Fruit fly (Drosophila melanogaster) whole organism, embryonic: ENCODE measurements around the gene CG34138.

Experiments used
- Bteb2 ChIP-seq: fragments of 200-800 bp; sonication (Bioruptor generic); optimal IDR thresholded peaks from 2 replicates; lab custom pipeline; 2016; ENCODE audit warnings: missing biosample characterization, missing genetic modification characterization
- CG10209 ChIP-seq: fragments of 200-800 bp; sonication (Bioruptor generic); optimal IDR thresholded peaks from 3 replicates; lab custom pipeline; 2017; ENCODE audit warnings: missing biosample characterization, mild to moderate bottlenecking, missing genetic modification characterization, missing genetic modification reagents
- CG10321 ChIP-seq: fragments of 200-800 bp; sonication (Bioruptor generic); IDR thresholded peaks from 2 replicates; pipeline ENCODE4 v1.3.6; 2022; ENCODE audit warnings: missing biosample characterization, missing genetic modification characterization
- CG10565 ChIP-seq: fragments of 200-800 bp; sonication (Bioruptor generic); optimal IDR thresholded peaks from 3 replicates; lab custom pipeline; 2016; ENCODE audit warnings: missing biosample characterization, mild to moderate bottlenecking, missing genetic modification characterization
- CG10959 ChIP-seq: fragments of 200-800 bp; sonication (Bioruptor generic); IDR thresholded peaks from 2 replicates; pipeline ENCODE4 v1.3.6; 2022; ENCODE audit warnings: missing biosample characterization, missing genetic modification characterization
- CG12769 ChIP-seq: fragments of 200-800 bp; sonication (Bioruptor generic); optimal IDR thresholded peaks from 2 replicates; lab custom pipeline; 2019; ENCODE audit warnings: missing biosample characterization, mild to moderate bottlenecking, missing genetic modification characterization, moderate library complexity
- CG14965 ChIP-seq: fragments of 200-800 bp; sonication (Bioruptor generic); optimal IDR thresholded peaks from 2 replicates; lab custom pipeline; 2016; ENCODE audit warnings: missing biosample characterization, missing genetic modification characterization, borderline replicate concordance
- CG15011 ChIP-seq: fragments of 200-800 bp; sonication (Bioruptor generic); optimal IDR thresholded peaks from 3 replicates; lab custom pipeline; 2018; ENCODE audit warnings: missing biosample characterization, mild to moderate bottlenecking, missing genetic modification characterization
- CG1647 ChIP-seq: fragments of 200-800 bp; sonication (Bioruptor generic); optimal IDR thresholded peaks from 3 replicates; lab custom pipeline; 2016; ENCODE audit warnings: missing biosample characterization, missing genetic modification characterization
- CG18619 ChIP-seq: fragments of 200-800 bp; sonication (Bioruptor generic); optimal IDR thresholded peaks from 3 replicates; lab custom pipeline; 2017; ENCODE audit warnings: missing biosample characterization, mild to moderate bottlenecking, missing genetic modification characterization
- CG2116 ChIP-seq: fragments of 200-800 bp; sonication (Bioruptor generic); optimal IDR thresholded peaks from 3 replicates; lab custom pipeline; 2018; ENCODE audit warnings: missing biosample characterization, mild to moderate bottlenecking, missing genetic modification characterization
- CG30431 ChIP-seq: fragments of 200-800 bp; sonication (Bioruptor generic); optimal IDR thresholded peaks from 2 replicates; lab custom pipeline; 2017; ENCODE audit warnings: missing biosample characterization, missing genetic modification characterization
- CG31365 ChIP-seq: fragments of 200-800 bp; sonication (Bioruptor generic); optimal IDR thresholded peaks from 2 replicates; lab custom pipeline; 2018; ENCODE audit warnings: missing biosample characterization, mild to moderate bottlenecking, missing genetic modification characterization
- CG32772 ChIP-seq: fragments of 200-800 bp; sonication (Bioruptor generic); IDR thresholded peaks from 2 replicates; pipeline ENCODE4 v1.3.6; 2022; ENCODE audit warnings: missing biosample characterization, missing genetic modification characterization
- CG34422 ChIP-seq: fragments of 200-800 bp; sonication (Bioruptor generic); IDR thresholded peaks from 3 replicates; pipeline ENCODE4 v1.3.6; 2022; ENCODE audit warnings: missing biosample characterization, missing genetic modification characterization
- CG3995 ChIP-seq: fragments of 200-800 bp; sonication (Bioruptor generic); optimal IDR thresholded peaks from 3 replicates; lab custom pipeline; 2016; ENCODE audit warnings: missing biosample characterization, missing genetic modification characterization
- CG4617 ChIP-seq: fragments of 200-800 bp; sonication (Bioruptor generic); optimal IDR thresholded peaks from 3 replicates; lab custom pipeline; 2016; ENCODE audit warnings: missing biosample characterization, missing genetic modification characterization, borderline replicate concordance
- CG8281 ChIP-seq: fragments of 200-800 bp; sonication (Bioruptor generic); optimal IDR thresholded peaks from 2 replicates; lab custom pipeline; 2018; ENCODE audit warnings: missing biosample characterization, mild to moderate bottlenecking, missing genetic modification characterization, moderate library complexity
- CG8765 ChIP-seq: fragments of 200-800 bp; sonication (Bioruptor generic); IDR thresholded peaks from 2 replicates; pipeline ENCODE4 v1.3.6; 2022; ENCODE audit warnings: missing biosample characterization, missing genetic modification characterization
- CG8924 ChIP-seq: fragments of 200-800 bp; optimal IDR thresholded peaks from 3 replicates; lab custom pipeline; 2019; ENCODE audit warnings: missing biosample characterization, mild to moderate bottlenecking, missing genetic modification characterization, moderate library complexity
- D19A ChIP-seq: fragments of 200-800 bp; optimal IDR thresholded peaks from 3 replicates; lab custom pipeline; 2019; ENCODE audit warnings: missing biosample characterization, mild to moderate bottlenecking, missing genetic modification characterization, moderate library complexity
- Doc3 ChIP-seq: fragments of 200-800 bp; sonication (Bioruptor generic); IDR thresholded peaks from 3 replicates; pipeline ENCODE4 v1.3.6; 2022; ENCODE audit warnings: missing biosample characterization, missing genetic modification characterization; ENCODE audit not compliant: partially characterized antibody
- Eip74EF ChIP-seq, 2 experiments: fragments of 200-800 bp in 1 of 2; fragments of >200 bp in 1 of 2; sonication (Bioruptor generic) in 1 of 2; optimal IDR thresholded peaks; 2 replicates each; lab custom pipeline; 2017 to 2019; ENCODE audit warnings: missing biosample characterization in 2 of 2, missing genetic modification characterization in 2 of 2, mild to moderate bottlenecking in 1 of 2, moderate library complexity in 1 of 2
- Fer2 ChIP-seq: fragments of 200-800 bp; sonication (Bioruptor generic); optimal IDR thresholded peaks from 2 replicates; lab custom pipeline; 2018; ENCODE audit warnings: missing biosample characterization, mild to moderate bottlenecking, missing genetic modification characterization, moderate library complexity
- Myb ChIP-seq: fragments of 200-800 bp; sonication (Bioruptor generic); optimal IDR thresholded peaks from 2 replicates; lab custom pipeline; 2016; ENCODE audit warnings: missing biosample characterization, missing genetic modification characterization
- NFAT ChIP-seq: fragments of 200-800 bp; sonication (Bioruptor generic); IDR thresholded peaks from 2 replicates; pipeline ENCODE4 v1.3.6; 2022; ENCODE audit warnings: missing biosample characterization, missing genetic modification characterization
- Nf-YC ChIP-seq: fragments of 200-800 bp; optimal IDR thresholded peaks from 3 replicates; lab custom pipeline; 2019; ENCODE audit warnings: missing biosample characterization, mild to moderate bottlenecking, missing genetic modification characterization, moderate library complexity
- Rfx ChIP-seq: fragments of 200-800 bp; sonication (Bioruptor generic); IDR thresholded peaks from 2 replicates; pipeline ENCODE4 v1.3.6; 2022; ENCODE audit warnings: missing biosample characterization, missing genetic modification characterization
- Scr ChIP-seq: fragments of 200-800 bp; sonication (Bioruptor generic); IDR thresholded peaks from 2 replicates; pipeline ENCODE4 v1.3.6; 2022; ENCODE audit warnings: missing biosample characterization, missing genetic modification characterization; ENCODE audit not compliant: partially characterized antibody
- Sox100B ChIP-seq: fragments of 200-800 bp; sonication (Bioruptor generic); optimal IDR thresholded peaks from 3 replicates; lab custom pipeline; 2018; ENCODE audit warnings: missing biosample characterization, mild to moderate bottlenecking, missing genetic modification characterization
- Trl ChIP-seq, 3 experiments: fragments of >200 bp in 2 of 3; fragments of 200-800 bp in 1 of 3; sonication (Bioruptor generic) in 1 of 3; optimal IDR thresholded peaks; 2 replicates in 1 of 3; 3 replicates in 2 of 3; lab custom pipeline; 2016 to 2017; ENCODE audit warnings: missing biosample characterization in 1 of 3, missing genetic modification characterization in 1 of 3
- abd-A ChIP-seq: fragments of 200-800 bp; sonication (Bioruptor generic); optimal IDR thresholded peaks from 3 replicates; lab custom pipeline; 2019; ENCODE audit warnings: missing biosample characterization, mild to moderate bottlenecking, missing genetic modification characterization, moderate library complexity
- ase ChIP-seq: fragments of 200-800 bp; sonication (Bioruptor generic); IDR thresholded peaks from 3 replicates; pipeline ENCODE4 v1.3.6; 2022; ENCODE audit warnings: missing biosample characterization, missing genetic modification characterization
- ato ChIP-seq: fragments of 200-800 bp; sonication (Bioruptor generic); IDR thresholded peaks from 2 replicates; pipeline ENCODE4 v1.3.6; 2022; ENCODE audit warnings: missing biosample characterization, missing genetic modification characterization; ENCODE audit not compliant: partially characterized antibody
- chn ChIP-seq: fragments of 200-800 bp; sonication (Bioruptor generic); optimal IDR thresholded peaks from 2 replicates; lab custom pipeline; 2016; ENCODE audit warnings: missing biosample characterization, missing genetic modification characterization
- crp ChIP-seq, 2 experiments: fragments of 200-800 bp; sonication (Bioruptor generic); optimal IDR thresholded peaks; 2 replicates in 1 of 2; 3 replicates in 1 of 2; lab custom pipeline; 2017; ENCODE audit warnings: missing biosample characterization in 2 of 2, missing genetic modification characterization in 2 of 2, mild to moderate bottlenecking in 1 of 2, moderate library complexity in 1 of 2
- cwo ChIP-seq: fragments of 200-800 bp; sonication (Bioruptor generic); optimal IDR thresholded peaks from 3 replicates; lab custom pipeline; 2017; ENCODE audit warnings: missing biosample characterization, missing genetic modification characterization, mild to moderate bottlenecking, moderate library complexity, missing genetic modification reagents
- gro ChIP-seq: fragments of 200-800 bp; sonication (Bioruptor generic); optimal IDR thresholded peaks from 2 replicates; lab custom pipeline; 2016; ENCODE audit warnings: missing biosample characterization, missing genetic modification characterization
- gsb ChIP-seq: fragments of 200-800 bp; sonication (Bioruptor generic); IDR thresholded peaks from 2 replicates; pipeline ENCODE4 v1.3.6; 2022; ENCODE audit warnings: missing biosample characterization, missing genetic modification characterization
- lola ChIP-seq, 3 experiments: fragments of >200 bp in 2 of 3; fragments of 200-800 bp in 1 of 3; sonication (Bioruptor generic) in 1 of 3; optimal IDR thresholded peaks; 2 replicates each; lab custom pipeline; 2017 to 2019; ENCODE audit warnings: missing biosample characterization in 3 of 3, missing genetic modification characterization in 3 of 3, mild to moderate bottlenecking in 1 of 3, moderate library complexity in 1 of 3
- nom ChIP-seq: fragments of 200-800 bp; sonication (Bioruptor generic); optimal IDR thresholded peaks from 2 replicates; lab custom pipeline; 2017; ENCODE audit warnings: missing biosample characterization, missing genetic modification characterization, mild to moderate bottlenecking, moderate library complexity, missing genetic modification reagents
- onecut ChIP-seq: fragments of 200-800 bp; sonication (Bioruptor generic); IDR thresholded peaks from 2 replicates; pipeline ENCODE4 v1.3.6; 2022; ENCODE audit warnings: missing biosample characterization, missing genetic modification characterization
- org-1 ChIP-seq: fragments of 200-800 bp; sonication (Bioruptor generic); optimal IDR thresholded peaks from 2 replicates; lab custom pipeline; 2017; ENCODE audit warnings: missing biosample characterization, missing genetic modification characterization
- peb ChIP-seq: fragments of 200-800 bp; sonication (Bioruptor generic); IDR thresholded peaks from 2 replicates; pipeline ENCODE4 v1.3.6; 2022; ENCODE audit warnings: missing biosample characterization, missing genetic modification characterization
- phol ChIP-seq: fragments of 200-800 bp; sonication (Bioruptor generic); optimal IDR thresholded peaks from 3 replicates; lab custom pipeline; 2018; ENCODE audit warnings: missing biosample characterization, mild to moderate bottlenecking, missing genetic modification characterization, moderate library complexity
- pita ChIP-seq: fragments of 200-800 bp; sonication (Bioruptor generic); optimal IDR thresholded peaks from 2 replicates; lab custom pipeline; 2017; ENCODE audit warnings: missing biosample characterization, mild to moderate bottlenecking, missing genetic modification characterization
- pnt ChIP-seq: fragments of 200-800 bp; sonication (Bioruptor generic); optimal IDR thresholded peaks from 3 replicates; lab custom pipeline; 2016; ENCODE audit warnings: missing biosample characterization, missing genetic modification characterization
- psq ChIP-seq: fragments of 200-800 bp; sonication (Bioruptor generic); optimal IDR thresholded peaks from 2 replicates; lab custom pipeline; 2017; ENCODE audit warnings: missing biosample characterization, missing genetic modification characterization
- sens ChIP-seq: fragments of 200-800 bp; sonication (Bioruptor generic); peaks from one replicate; lab custom pipeline; 2016; ENCODE audit warnings: missing biosample characterization, missing genetic modification characterization
- seq ChIP-seq: fragments of 200-800 bp; sonication (Bioruptor generic); IDR thresholded peaks from 2 replicates; pipeline ENCODE4 v1.3.6; 2022; ENCODE audit warnings: missing biosample characterization, missing genetic modification characterization

The CG34138 gene

DNA sequence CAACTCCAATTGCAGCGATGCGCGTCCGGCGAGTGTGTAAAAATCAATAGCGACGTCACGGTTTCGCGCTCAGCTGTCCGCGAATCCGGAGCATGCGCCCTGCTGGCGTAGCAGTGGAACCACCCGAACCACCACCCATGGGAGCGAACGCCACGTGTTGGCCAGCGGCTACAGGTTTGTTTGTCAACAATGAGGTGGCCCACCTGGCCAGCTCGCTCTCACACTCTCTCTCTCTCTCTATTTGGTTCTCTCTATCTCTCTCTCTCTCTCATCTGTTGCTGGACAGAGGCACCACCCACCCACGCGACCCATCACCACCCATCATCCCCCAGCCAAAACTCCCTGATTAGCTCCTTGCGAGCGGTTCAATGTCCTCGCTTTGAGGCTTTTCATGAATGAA, 21.7 kb downstream of the CG34138 start (continued):
- TF ChIP-seq Doc3 (GFP tag; lab: Robert Waterston, UW): no peak
- no peak for TF ChIP-seq nom (GFP tag; lab: Kevin White, UChicago)
- TF ChIP-seq CG2116 (GFP tag; lab: Kevin White, UChicago): no peak
- TF ChIP-seq Fer2 (tag; lab: Kevin White, UChicago): no peak
- no peak for TF ChIP-seq Nf-YC
- no peak for TF ChIP-seq pita (GFP tag; lab: Kevin White, UChicago)
- no peak for TF ChIP-seq CG14965 (GFP tag; lab: Kevin White, UChicago)
- no peak for TF ChIP-seq sens (GFP tag; lab: Kevin White, UChicago)
- no peak for TF ChIP-seq CG10959 (GFP tag; lab: Robert Waterston, UW)
- no peak for TF ChIP-seq D19A (tag; lab: Kevin White, UChicago)
- TF ChIP-seq CG10565: no peak
- TF ChIP-seq NFAT (GFP tag; lab: Robert Waterston, UW): no peak
- TF ChIP-seq CG8281 (tag; lab: Kevin White, UChicago): no peak
- TF ChIP-seq Scr (GFP tag; lab: Robert Waterston, UW): no peak
- TF ChIP-seq CG18619 (GFP tag; lab: Kevin White, UChicago): no peak
- TF ChIP-seq lola (GFP tag; optimal IDR thresholded peaks at IDR 0.05; lab: Kevin White, UChicago): no peak
- no peak for TF ChIP-seq chn (GFP tag; lab: Kevin White, UChicago)
- TF ChIP-seq CG12769 (tag; lab: Kevin White, UChicago): no peak
- TF ChIP-seq Bteb2 (GFP tag; lab: Kevin White, UChicago): no peak
- TF ChIP-seq CG15011: no peak
- TF ChIP-seq CG3995 (GFP tag; lab: Kevin White, UChicago): no peak
- TF ChIP-seq org-1 (GFP tag; lab: Kevin White, UChicago): no peak
- no peak for TF ChIP-seq CG31365
- TF ChIP-seq CG10321: 0 out of 2 replicates have a peak, but pooled peaks have one; percentile 13
- TF ChIP-seq CG4617 (GFP tag; lab: Kevin White, UChicago): no peak
- TF ChIP-seq pnt: no peak
- no peak for TF ChIP-seq Sox100B
- no peak for TF ChIP-seq gro (GFP tag; lab: Kevin White, UChicago)
- TF ChIP-seq seq (GFP tag; lab: Robert Waterston, UW): peak; percentile 73; the same call in 1 of the 2 replicates
- TF ChIP-seq CG34422 (GFP tag; lab: Robert Waterston, UW): peak; percentile 78; the same call in 2 of the 3 replicates
- no peak for TF ChIP-seq ato (GFP tag; lab: Robert Waterston, UW)
- TF ChIP-seq onecut: peak; percentile 99
- no peak for TF ChIP-seq abd-A (tag; lab: Kevin White, UChicago)
- TF ChIP-seq Myb (GFP tag; lab: Kevin White, UChicago): no peak
- TF ChIP-seq CG8765: no peak
- TF ChIP-seq cwo (GFP tag; lab: Kevin White, UChicago): no peak
- no peak for TF ChIP-seq CG8924 (tag; lab: Kevin White, UChicago)
- no peak for TF ChIP-seq CG30431 (GFP tag; lab: Kevin White, UChicago)
- no peak for TF ChIP-seq phol (tag; lab: Kevin White, UChicago)
- no peak for TF ChIP-seq psq (GFP tag; lab: Kevin White, UChicago)
- TF ChIP-seq crp (GFP tag; optimal IDR thresholded peaks at IDR 0.05; lab: Kevin White, UChicago): peak in 1 of 2 experiments; percentile 57
- no peak for TF ChIP-seq ase
- TF ChIP-seq gsb (GFP tag; lab: Robert Waterston, UW): no peak
- no peak for TF ChIP-seq CG1647 (GFP tag; lab: Kevin White, UChicago)
- no peak for TF ChIP-seq Rfx (GFP tag; lab: Robert Waterston, UW)
- TF ChIP-seq Trl (optimal IDR thresholded peaks at IDR 0.05; lab: Kevin White, UChicago): peak; percentile 51 to 72
- TF ChIP-seq Trl (GFP tag; optimal IDR thresholded peaks at IDR 0.05; lab: Kevin White, UChicago): no peak
- no peak for TF ChIP-seq CG10209 (GFP tag; lab: Kevin White, UChicago)
- no peak for TF ChIP-seq peb (GFP tag; lab: Robert Waterston, UW)
- no peak for TF ChIP-seq CG32772 (GFP tag; lab: Robert Waterston, UW)
- no peak for TF ChIP-seq Eip74EF (GFP tag; optimal IDR thresholded peaks at IDR 0.05; lab: Kevin White, UChicago)
